Fruit fly (Drosophila melanogaster) whole organism, prepupa: Measurements from ENCODE around the gene CG9328.

ENCODE experiments used
- Blimp-1 ChIP-seq: fragments of 200-800 bp; sonication (Bioruptor generic); optimal IDR thresholded peaks from 3 replicates; lab custom pipeline; 2017; ENCODE audit warnings: missing biosample characterization, missing genetic modification characterization, mild to moderate bottlenecking, moderate library complexity, missing genetic modification reagents
- CG10631 ChIP-seq: fragments of 200-800 bp; sonication (Bioruptor generic); optimal IDR thresholded peaks from 2 replicates; lab custom pipeline; 2016; ENCODE audit warnings: missing biosample characterization, missing genetic modification characterization
- CG11762 ChIP-seq: fragments of 200-800 bp; sonication (Bioruptor generic); optimal IDR thresholded peaks from 3 replicates; lab custom pipeline; 2016; ENCODE audit warnings: missing biosample characterization, missing genetic modification characterization; ENCODE audit not compliant: insufficient read depth
- CG11902 ChIP-seq: fragments of 200-800 bp; sonication (Bioruptor generic); optimal IDR thresholded peaks from 3 replicates; lab custom pipeline; 2016; ENCODE audit warnings: missing biosample characterization, missing genetic modification characterization
- CG1621 ChIP-seq: fragments of 200-800 bp; sonication (Bioruptor generic); optimal IDR thresholded peaks from 3 replicates; lab custom pipeline; 2018; ENCODE audit warnings: missing biosample characterization, mild to moderate bottlenecking, missing genetic modification characterization
- CG3032 ChIP-seq: fragments of 200-800 bp; optimal IDR thresholded peaks from 2 replicates; lab custom pipeline; 2019; ENCODE audit warnings: missing biosample characterization, mild to moderate bottlenecking, missing genetic modification characterization, moderate library complexity
- CG32006 ChIP-seq: fragments of 200-800 bp; sonication (Bioruptor generic); optimal IDR thresholded peaks from 3 replicates; lab custom pipeline; 2017; ENCODE audit warnings: missing biosample characterization, mild to moderate bottlenecking, missing genetic modification characterization
- CG34406 ChIP-seq: fragments of 200-800 bp; sonication (Bioruptor generic); optimal IDR thresholded peaks from 3 replicates; lab custom pipeline; 2016; ENCODE audit warnings: missing biosample characterization, missing genetic modification characterization
- CG3919 ChIP-seq: fragments of 200-800 bp; sonication (Bioruptor generic); optimal IDR thresholded peaks from 3 replicates; lab custom pipeline; 2016; ENCODE audit warnings: missing biosample characterization, missing genetic modification characterization
- CG6163 ChIP-seq: fragments of 200-800 bp; sonication (Bioruptor generic); IDR thresholded peaks from 3 replicates; pipeline ENCODE4 v1.3.6; 2022; ENCODE audit warnings: missing biosample characterization, missing genetic modification characterization
- CG6276 ChIP-seq: fragments of 200-800 bp; sonication (Bioruptor generic); optimal IDR thresholded peaks from 2 replicates; lab custom pipeline; 2017; ENCODE audit warnings: missing biosample characterization, mild to moderate bottlenecking, missing genetic modification characterization
- CG6808 ChIP-seq: fragments of 200-800 bp; sonication (Bioruptor generic); optimal IDR thresholded peaks from 3 replicates; lab custom pipeline; 2017; ENCODE audit warnings: missing biosample characterization, missing genetic modification characterization, mild to moderate bottlenecking, moderate library complexity, missing genetic modification reagents
- CG6854 ChIP-seq: fragments of 200-800 bp; sonication (Bioruptor generic); optimal IDR thresholded peaks from 2 replicates; lab custom pipeline; 2017; ENCODE audit warnings: missing biosample characterization, mild to moderate bottlenecking, missing genetic modification characterization
- CG8319 ChIP-seq: fragments of 200-800 bp; sonication (Bioruptor generic); optimal IDR thresholded peaks from 3 replicates; lab custom pipeline; 2016; ENCODE audit warnings: missing biosample characterization, missing genetic modification characterization
- CG8632 ChIP-seq: fragments of 200-800 bp; sonication (Bioruptor generic); optimal IDR thresholded peaks from 3 replicates; lab custom pipeline; 2016; ENCODE audit warnings: missing biosample characterization, missing genetic modification characterization
- CG9139 ChIP-seq: fragments of 200-800 bp; sonication (Bioruptor generic); optimal IDR thresholded peaks from 3 replicates; lab custom pipeline; 2017; ENCODE audit warnings: missing biosample characterization, mild to moderate bottlenecking, missing genetic modification characterization
- Eip75B ChIP-seq: fragments of 200-800 bp; sonication (Bioruptor generic); optimal IDR thresholded peaks from 3 replicates; lab custom pipeline; 2016; ENCODE audit warnings: missing biosample characterization, missing genetic modification characterization
- Eip78C ChIP-seq: fragments of 200-800 bp; sonication (Bioruptor generic); peaks from one replicate; lab custom pipeline; 2016; ENCODE audit warnings: missing biosample characterization, missing genetic modification characterization
- Eip93F ChIP-seq: fragments of 200-800 bp; sonication (Bioruptor generic); optimal IDR thresholded peaks from 2 replicates; lab custom pipeline; 2016; ENCODE audit warnings: missing biosample characterization, mild to moderate bottlenecking, missing genetic modification characterization
- Hr38 ChIP-seq: sonication (Bioruptor generic); optimal IDR thresholded peaks from 2 replicates; lab custom pipeline; 2016; ENCODE audit warnings: missing biosample characterization, missing genetic modification characterization
- Hr4 ChIP-seq: fragments of 200-800 bp; sonication (Bioruptor generic); optimal IDR thresholded peaks from 3 replicates; lab custom pipeline; 2016; ENCODE audit warnings: missing biosample characterization, missing genetic modification characterization
- Met ChIP-seq: fragments of 200-800 bp; sonication (Bioruptor generic); optimal IDR thresholded peaks from 3 replicates; lab custom pipeline; 2016; ENCODE audit warnings: missing biosample characterization, missing genetic modification characterization
- OdsH ChIP-seq: fragments of 200-800 bp; sonication (Bioruptor generic); optimal IDR thresholded peaks from 3 replicates; lab custom pipeline; 2016; ENCODE audit warnings: missing biosample characterization, missing genetic modification characterization
- Sox102F ChIP-seq: fragments of 200-800 bp; sonication (Bioruptor generic); optimal IDR thresholded peaks from 2 replicates; lab custom pipeline; 2016; ENCODE audit warnings: missing biosample characterization, mild to moderate bottlenecking, missing genetic modification characterization
- Sox14 ChIP-seq: fragments of 200-800 bp; sonication (Bioruptor generic); optimal IDR thresholded peaks from 3 replicates; lab custom pipeline; 2016; ENCODE audit warnings: missing biosample characterization, missing genetic modification characterization
- Sox15 ChIP-seq: fragments of 200-800 bp; sonication (Bioruptor generic); optimal IDR thresholded peaks from 3 replicates; lab custom pipeline; 2016; ENCODE audit warnings: missing biosample characterization, missing genetic modification characterization
- cyc ChIP-seq: fragments of 200-800 bp; sonication (Bioruptor generic); optimal IDR thresholded peaks from 3 replicates; lab custom pipeline; 2016; ENCODE audit warnings: missing biosample characterization, missing genetic modification characterization
- dsx ChIP-seq: fragments of 200-800 bp; optimal IDR thresholded peaks from 3 replicates; lab custom pipeline; 2019; ENCODE audit warnings: missing biosample characterization, mild to moderate bottlenecking, missing genetic modification characterization, moderate library complexity; ENCODE audit not compliant: poor library complexity, severe bottlenecking
- eg ChIP-seq: fragments of 200-800 bp; sonication (Bioruptor generic); IDR thresholded peaks from 3 replicates; pipeline ENCODE4 v1.3.6; 2022; ENCODE audit warnings: missing biosample characterization, missing genetic modification characterization
- esn ChIP-seq: fragments of 200-800 bp; sonication (Bioruptor generic); optimal IDR thresholded peaks from 2 replicates; lab custom pipeline; 2016; ENCODE audit warnings: missing biosample characterization, mild to moderate bottlenecking, missing genetic modification characterization, moderate library complexity
- fd85E ChIP-seq: fragments of 200-800 bp; sonication (Bioruptor generic); optimal IDR thresholded peaks from 3 replicates; lab custom pipeline; 2016; ENCODE audit warnings: missing biosample characterization, missing genetic modification characterization
- salr ChIP-seq, 2 experiments: fragments of 200-800 bp; sonication (Bioruptor generic); optimal IDR thresholded peaks; 3 replicates each; lab custom pipeline; 2016 to 2018; ENCODE audit warnings: missing biosample characterization in 2 of 2, missing genetic modification characterization in 2 of 2, mild to moderate bottlenecking in 1 of 2
- spab ChIP-seq: fragments of 200-800 bp; sonication (Bioruptor generic); optimal IDR thresholded peaks from 2 replicates; lab custom pipeline; 2017; ENCODE audit warnings: missing biosample characterization, mild to moderate bottlenecking, missing genetic modification characterization, missing genetic modification reagents
- ss ChIP-seq, 2 experiments: fragments of 200-800 bp; sonication (Bioruptor generic); optimal IDR thresholded peaks; 2 replicates in 1 of 2; 3 replicates in 1 of 2; lab custom pipeline; 2017 to 2018; ENCODE audit warnings: mild to moderate bottlenecking in 2 of 2, missing biosample characterization in 2 of 2, missing genetic modification characterization in 2 of 2, moderate library complexity in 1 of 2
- svp ChIP-seq: fragments of 200-800 bp; sonication (Bioruptor generic); peaks from one replicate; lab custom pipeline; 2016; ENCODE audit warnings: missing biosample characterization, missing genetic modification characterization
- topi ChIP-seq: fragments of 200-800 bp; sonication (Bioruptor generic); optimal IDR thresholded peaks from 3 replicates; lab custom pipeline; 2016; ENCODE audit warnings: missing biosample characterization, missing genetic modification characterization
- vri ChIP-seq: fragments of 200-800 bp; sonication (Bioruptor generic); optimal IDR thresholded peaks from 3 replicates; lab custom pipeline; 2016; ENCODE audit warnings: missing biosample characterization, mild to moderate bottlenecking, missing genetic modification characterization

The CG9328 gene

DNA sequence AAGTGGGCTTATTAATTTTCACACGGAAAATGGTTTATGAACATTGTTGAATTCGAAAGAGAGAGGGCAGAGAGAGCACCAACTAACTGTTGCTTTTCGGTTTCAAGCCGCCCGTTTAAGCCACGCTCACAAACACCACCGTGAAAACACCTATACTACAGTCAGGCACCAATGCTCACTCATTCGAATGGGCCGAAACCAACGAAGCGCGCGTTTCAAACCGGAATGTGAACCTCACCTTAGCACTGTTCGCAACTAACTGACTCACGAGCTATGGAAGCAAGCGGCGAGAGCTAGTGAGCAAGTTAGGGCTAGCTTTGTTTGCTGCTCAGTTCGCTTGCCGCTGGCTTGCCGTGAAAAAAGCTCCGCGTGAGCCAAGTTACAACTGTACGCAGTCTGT, 3.6 kb upstream of the CG9328 start:
- TF ChIP-seq CG3919 (GFP tag; lab: Kevin White, UChicago) (peak; percentile 31), CG6854 (GFP tag; lab: Kevin White, UChicago) (peak; percentile 65), CG3032 (tag; lab: Kevin White, UChicago) (peak; percentile 12), CG10631 (no peak), CG11902 (GFP tag; lab: Kevin White, UChicago) (no peak), CG1621 (tag; lab: Kevin White, UChicago) (peak; percentile 1), Hr38 (no peak), CG32006 (GFP tag; lab: Kevin White, UChicago) (no peak), Blimp-1 (GFP tag; lab: Kevin White, UChicago) (no peak), Sox14 (peak; percentile 2), spab (GFP tag; lab: Kevin White, UChicago) (no peak), Sox102F (GFP tag; lab: Kevin White, UChicago) (peak; percentile 45), topi (GFP tag; lab: Kevin White, UChicago) (peak; percentile 30), eg (peak; percentile 45; the same call in 1 of the 3 replicates), CG6163 (peak; percentile 58; the same call in 2 of the 3 replicates), CG8319 (GFP tag; lab: Kevin White, UChicago) (peak; percentile 28), esn (GFP tag; lab: Kevin White, UChicago) (peak; percentile 29), Met (GFP tag; lab: Kevin White, UChicago) (peak; percentile 15), svp (GFP tag; lab: Kevin White, UChicago) (peak; percentile 70), Sox15 (GFP tag; lab: Kevin White, UChicago) (no peak), vri (GFP tag; lab: Kevin White, UChicago) (peak; percentile 20), dsx (GFP tag; lab: Kevin White, UChicago) (peak; percentile 52), CG6808 (GFP tag; lab: Kevin White, UChicago) (peak; percentile 26), Eip75B (GFP tag; lab: Kevin White, UChicago) (peak; percentile 3), ss (GFP tag; optimal IDR thresholded peaks at IDR 0.05; lab: Kevin White, UChicago) (peak; percentile 10 to 37)

- peak; percentile 53 for TF ChIP-seq CG6854 (GFP tag; lab: Kevin White, UChicago)
- TF ChIP-seq Blimp-1 (GFP tag; lab: Kevin White, UChicago), result peak; percentile 10
- TF ChIP-seq CG6276 (GFP tag; lab: Kevin White, UChicago), result peak; percentile 11
- no peak for TF ChIP-seq Eip78C (GFP tag; lab: Kevin White, UChicago)
- peak; percentile 35; the same call in 1 of the 3 replicates for TF ChIP-seq eg
- TF ChIP-seq, all 60 proteins: peak for 4
Measured at dm6 chr2L:20794656-20795055, 2.9 kb upstream of the CG9328 start.

DNA sequence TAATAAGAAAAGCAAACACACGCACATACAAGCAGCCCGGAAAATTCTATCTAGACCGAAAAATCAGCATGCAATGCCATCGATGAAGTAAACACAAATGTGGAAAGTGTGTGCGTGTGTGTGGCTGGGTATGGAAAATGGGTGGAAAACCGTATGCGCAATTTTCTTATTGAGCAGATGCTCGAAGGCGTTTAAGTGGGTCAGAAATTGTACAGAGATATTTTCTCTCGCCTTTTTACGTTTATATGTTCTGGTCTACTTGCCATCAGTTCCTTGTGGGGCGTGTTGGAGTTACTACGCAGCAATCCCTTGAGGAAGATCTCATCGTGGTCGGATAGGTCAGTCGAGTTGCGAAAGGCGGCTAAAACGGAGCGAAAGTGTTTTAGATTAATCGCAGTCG, 1.7 kb upstream of the CG9328 start:
- TF ChIP-seq Blimp-1 (GFP tag; lab: Kevin White, UChicago) (no peak), Eip78C (GFP tag; lab: Kevin White, UChicago) (no peak), Eip93F (GFP tag; lab: Kevin White, UChicago) (no peak), salr (GFP tag; optimal IDR thresholded peaks at IDR 0.05; lab: Kevin White, UChicago) (no peak), CG8632 (no peak), Hr4 (GFP tag; lab: Kevin White, UChicago) (no peak), CG34406 (no peak), CG10631 (no peak), CG11762 (GFP tag; lab: Kevin White, UChicago) (no peak), CG32006 (GFP tag; lab: Kevin White, UChicago) (no peak), CG3919 (GFP tag; lab: Kevin White, UChicago) (no peak), CG8319 (GFP tag; lab: Kevin White, UChicago) (no peak), CG1621 (tag; lab: Kevin White, UChicago) (no peak), OdsH (GFP tag; lab: Kevin White, UChicago) (no peak), CG11902 (GFP tag; lab: Kevin White, UChicago) (no peak), eg (no peak), esn (GFP tag; lab: Kevin White, UChicago) (no peak), CG9139 (GFP tag; lab: Kevin White, UChicago) (no peak), fd85E (no peak), cyc (GFP tag; lab: Kevin White, UChicago) (no peak)
